Worm (Caenorhabditis elegans): ENCODE results near the gene gcy-23.

ce11 chrIV:3250020-3250419, 39.1 kb downstream of the gcy-23 start:
- no peak for TF ChIP-seq nhr-76 (tag; optimal IDR thresholded peaks at IDR 0.05)
- no peak for TF ChIP-seq nhr-11 (tag; optimal IDR thresholded peaks at IDR 0.05)
- no peak for TF ChIP-seq ama-1 (optimal IDR thresholded peaks at IDR 0.05)
- no peak for TF ChIP-seq egl-27 (tag; optimal IDR thresholded peaks at IDR 0.05)
- no peak for TF ChIP-seq fos-1 (tag; optimal IDR thresholded peaks at IDR 0.05)
- no peak for TF ChIP-seq nhr-77 (tag; optimal IDR thresholded peaks at IDR 0.05)
- no peak for TF ChIP-seq ceh-16 (tag; optimal IDR thresholded peaks at IDR 0.05)
- no peak for TF ChIP-seq lin-39 (tag; optimal IDR thresholded peaks at IDR 0.05)
- no peak for TF ChIP-seq hmg-11 (tag; optimal IDR thresholded peaks at IDR 0.05)
- TF ChIP-seq mdl-1 (tag; optimal IDR thresholded peaks at IDR 0.05), result no peak
